Worm (Caenorhabditis elegans) whole organism, L1 larva: ENCODE measurements around the gene T04A6.1.
A peak's percentile ranks its signal among the peaks of the same experiment; 100 is the strongest.

Experiments
- C16A3.4 ChIP-seq: fragments of 150-350 bp; optimal IDR thresholded peaks from 2 replicates; lab custom pipeline; 2014; ENCODE audit warnings: missing biosample characterization, missing genetic modification characterization
- F16B12.6 ChIP-seq: fragments of 150-350 bp; optimal IDR thresholded peaks from 2 replicates; lab custom pipeline; 2014; ENCODE audit warnings: missing biosample characterization, missing genetic modification characterization
- Y116A8C.19 ChIP-seq: sonication (generic microtip); optimal IDR thresholded peaks from 2 replicates; lab custom pipeline; 2016; ENCODE audit warnings: missing compliant biosample characterization, missing genetic modification characterization, borderline replicate concordance
- aha-1 ChIP-seq: fragments of 150-350 bp; optimal IDR thresholded peaks from 2 replicates; lab custom pipeline; 2014; ENCODE audit warnings: missing biosample characterization, missing genetic modification characterization
- alr-1 ChIP-seq: fragments of 200-800 bp; sonication (Bioruptor generic); optimal IDR thresholded peaks from 2 replicates; lab custom pipeline; 2018; ENCODE audit warnings: borderline replicate concordance, mild to moderate bottlenecking, missing genetic modification characterization, missing compliant biosample characterization
- ama-1 ChIP-seq: fragments of 150-350 bp; optimal IDR thresholded peaks from 2 replicates; lab custom pipeline; 2014
- ceh-63 ChIP-seq: fragments of 200-800 bp; sonication (Bioruptor generic); optimal IDR thresholded peaks from 2 replicates; lab custom pipeline; 2018; ENCODE audit warnings: mild to moderate bottlenecking, missing genetic modification characterization, missing compliant biosample characterization
- ceh-8 ChIP-seq: fragments of 200-800 bp; sonication (Bioruptor generic); optimal IDR thresholded peaks from 2 replicates; lab custom pipeline; 2018; ENCODE audit warnings: mild to moderate bottlenecking, missing genetic modification characterization, moderate library complexity, missing compliant biosample characterization
- ceh-88 ChIP-seq: fragments of 200-800 bp; sonication (Bioruptor generic); IDR thresholded peaks from 2 replicates; pipeline ENCODE4 v1.3.6; 2022; ENCODE audit warnings: missing genetic modification characterization, missing compliant biosample characterization
- ceh-90 ChIP-seq: sonication (generic microtip); optimal IDR thresholded peaks from 2 replicates; lab custom pipeline; 2016; ENCODE audit warnings: missing genetic modification characterization, missing compliant biosample characterization
- dsc-1 ChIP-seq: sonication (generic microtip); optimal IDR thresholded peaks from 2 replicates; lab custom pipeline; 2016; ENCODE audit warnings: mild to moderate bottlenecking, missing genetic modification characterization, missing compliant biosample characterization
- efl-1 ChIP-seq, 4 experiments: fragments of 150-350 bp; optimal IDR thresholded peaks in 3 of 4; peaks in 1 of 4; 1 replicate in 1 of 4; 2 replicates in 3 of 4; lab custom pipeline; 2014; ENCODE audit warnings: missing biosample characterization in 2 of 4, missing genetic modification characterization in 2 of 4, missing genetic modification reagents in 2 of 4
- efl-3 ChIP-seq: fragments of 200-800 bp; sonication (Bioruptor generic); optimal IDR thresholded peaks from 2 replicates; lab custom pipeline; 2018; ENCODE audit warnings: mild to moderate bottlenecking, missing genetic modification characterization, missing compliant biosample characterization
- egl-13 ChIP-seq: sonication (generic microtip); optimal IDR thresholded peaks from 2 replicates; lab custom pipeline; 2016; ENCODE audit warnings: missing genotype, missing genetic modification reagents, missing genetic modification characterization, missing compliant biosample characterization
- egl-27 ChIP-seq, 2 experiments: fragments of 150-350 bp in 1 of 2; sonication (generic microtip); optimal IDR thresholded peaks; 3 replicates each; lab custom pipeline; 2017 to 2018; ENCODE audit warnings: missing biosample characterization in 2 of 2, missing genetic modification characterization in 2 of 2, missing genetic modification reagents in 2 of 2
- fkh-8 ChIP-seq: sonication (generic microtip); optimal IDR thresholded peaks from 2 replicates; lab custom pipeline; 2016; ENCODE audit warnings: mild to moderate bottlenecking, missing genetic modification characterization, missing compliant biosample characterization
- fos-1 ChIP-seq: fragments of 150-350 bp; optimal IDR thresholded peaks from 2 replicates; lab custom pipeline; 2014; ENCODE audit warnings: missing biosample characterization, missing genetic modification characterization
- grh-1 ChIP-seq: fragments of 200-800 bp; sonication (Bioruptor generic); IDR thresholded peaks from 2 replicates; pipeline ENCODE4 v1.3.6; 2022; ENCODE audit warnings: missing genetic modification reagents, missing genetic modification characterization, missing compliant biosample characterization
- hlh-17 ChIP-seq: fragments of 200-800 bp; sonication (Bioruptor generic); optimal IDR thresholded peaks from 2 replicates; lab custom pipeline; 2018; ENCODE audit warnings: missing genetic modification characterization, mild to moderate bottlenecking, missing compliant biosample characterization, moderate library complexity, borderline replicate concordance
- hlh-4 ChIP-seq: sonication (generic microtip); optimal IDR thresholded peaks from 2 replicates; lab custom pipeline; 2016; ENCODE audit warnings: mild to moderate bottlenecking, missing genetic modification characterization, missing compliant biosample characterization
- irx-1 ChIP-seq: sonication (generic microtip); optimal IDR thresholded peaks from 2 replicates; lab custom pipeline; 2016; ENCODE audit warnings: missing genetic modification characterization, missing compliant biosample characterization
- isw-1 ChIP-seq: fragments of 200-800 bp; sonication (Bioruptor generic); IDR thresholded peaks from 2 replicates; pipeline ENCODE4 v1.3.6; 2022; ENCODE audit warnings: missing genetic modification characterization, missing compliant biosample characterization
- jun-1 ChIP-seq: fragments of 150-350 bp; optimal IDR thresholded peaks from 2 replicates; lab custom pipeline; 2014; ENCODE audit warnings: missing biosample characterization, missing genetic modification reagents, missing genetic modification characterization
- lin-14 ChIP-seq: fragments of 200-800 bp; sonication (Bioruptor generic); optimal IDR thresholded peaks from 2 replicates; lab custom pipeline; 2018; ENCODE audit warnings: mild to moderate bottlenecking, missing genetic modification characterization, moderate library complexity, missing compliant biosample characterization
- lin-15B ChIP-seq: fragments of 150-350 bp; sonication (generic microtip); optimal IDR thresholded peaks from 3 replicates; lab custom pipeline; 2014; ENCODE audit warnings: missing biosample characterization, missing genetic modification characterization
- lin-35 ChIP-seq, 2 experiments: fragments of 150-350 bp; optimal IDR thresholded peaks; 2 replicates each; lab custom pipeline; 2014; ENCODE audit warnings: missing biosample characterization in 2 of 2, missing genetic modification characterization in 2 of 2, missing genetic modification reagents in 2 of 2
- lsy-2 ChIP-seq, 2 experiments: fragments of 150-350 bp; optimal IDR thresholded peaks; 2 replicates each; lab custom pipeline; 2014; ENCODE audit warnings: missing biosample characterization in 2 of 2, missing genetic modification characterization in 2 of 2
- mdl-1 ChIP-seq, 2 experiments: fragments of 150-350 bp; optimal IDR thresholded peaks; 2 replicates each; lab custom pipeline; 2014 to 2017; ENCODE audit warnings: missing biosample characterization in 2 of 2, missing genetic modification characterization in 2 of 2, inconsistent platforms in 1 of 2
- mep-1 ChIP-seq: fragments of 150-350 bp; optimal IDR thresholded peaks from 2 replicates; lab custom pipeline; 2014; ENCODE audit warnings: missing biosample characterization, missing genetic modification characterization
- nhr-19 ChIP-seq: fragments of 200-800 bp; sonication (Bioruptor generic); conservative IDR thresholded peaks from 2 replicates; pipeline ENCODE4 v1.3.6; 2022; ENCODE audit warnings: missing genetic modification characterization, missing compliant biosample characterization
- nhr-20 ChIP-seq: sonication (generic microtip); optimal IDR thresholded peaks from 2 replicates; lab custom pipeline; 2016; ENCODE audit warnings: mild to moderate bottlenecking, missing genetic modification characterization, missing compliant biosample characterization
- nhr-71 ChIP-seq: sonication (generic microtip); optimal IDR thresholded peaks from 2 replicates; lab custom pipeline; 2016; ENCODE audit warnings: mild to moderate bottlenecking, missing genetic modification characterization, moderate library complexity, missing compliant biosample characterization
- nhr-84 ChIP-seq: sonication (generic microtip); optimal IDR thresholded peaks from 2 replicates; lab custom pipeline; 2017; ENCODE audit warnings: missing biosample characterization, missing genetic modification characterization
- nhr-85 ChIP-seq: sonication (generic microtip); peaks from one replicate; lab custom pipeline; 2016; ENCODE audit warnings: missing genetic modification characterization, inconsistent platforms, missing compliant biosample characterization
- pag-3 ChIP-seq: sonication (generic microtip); optimal IDR thresholded peaks from 2 replicates; lab custom pipeline; 2017; ENCODE audit warnings: missing genetic modification characterization, mild to moderate bottlenecking, missing compliant biosample characterization, antibody characterized with exemption, borderline replicate concordance; ENCODE audit not compliant: insufficient read depth
- pqm-1 ChIP-seq: sonication (generic microtip); optimal IDR thresholded peaks from 3 replicates; lab custom pipeline; 2017; ENCODE audit warnings: missing biosample characterization, missing genetic modification characterization
- rnt-1 ChIP-seq: sonication (generic microtip); optimal IDR thresholded peaks from 2 replicates; lab custom pipeline; 2016; ENCODE audit warnings: mild to moderate bottlenecking, missing genetic modification characterization, moderate library complexity, missing compliant biosample characterization
- snu-23 ChIP-seq: sonication (generic microtip); optimal IDR thresholded peaks from 2 replicates; lab custom pipeline; 2016; ENCODE audit warnings: missing genetic modification characterization, missing compliant biosample characterization
- sox-4 ChIP-seq: sonication (generic microtip); optimal IDR thresholded peaks from 2 replicates; lab custom pipeline; 2016; ENCODE audit warnings: missing genetic modification characterization, missing compliant biosample characterization
- tbx-2 ChIP-seq: sonication (generic microtip); optimal IDR thresholded peaks from 2 replicates; lab custom pipeline; 2016; ENCODE audit warnings: missing genetic modification characterization, missing compliant biosample characterization
- unc-30 ChIP-seq: sonication (generic microtip); optimal IDR thresholded peaks from 2 replicates; lab custom pipeline; 2017; ENCODE audit warnings: missing biosample characterization, missing genetic modification characterization
- unc-62 ChIP-seq: fragments of 150-350 bp; optimal IDR thresholded peaks from 2 replicates; lab custom pipeline; 2014; ENCODE audit warnings: missing biosample characterization, missing genetic modification reagents, missing genetic modification characterization
- unc-86 ChIP-seq: sonication (generic microtip); optimal IDR thresholded peaks from 2 replicates; lab custom pipeline; 2016; ENCODE audit warnings: missing genetic modification characterization, missing compliant biosample characterization
- unc-98 ChIP-seq: fragments of 200-800 bp; sonication (Bioruptor generic); IDR thresholded peaks from 2 replicates; pipeline ENCODE4 v1.3.6; 2022; ENCODE audit warnings: missing genetic modification characterization, missing compliant biosample characterization
- zag-1 ChIP-seq: fragments of 150-350 bp; optimal IDR thresholded peaks from 2 replicates; lab custom pipeline; 2014; ENCODE audit warnings: missing biosample characterization, missing genetic modification characterization
- zip-4 ChIP-seq: fragments of 200-800 bp; sonication (Bioruptor generic); optimal IDR thresholded peaks from 2 replicates; lab custom pipeline; 2018; ENCODE audit warnings: mild to moderate bottlenecking, missing genetic modification characterization, moderate library complexity, missing compliant biosample characterization
- ztf-11 ChIP-seq, 2 experiments: sonication (generic microtip); optimal IDR thresholded peaks; 2 replicates each; lab custom pipeline; 2016 to 2017; ENCODE audit warnings: missing genetic modification characterization in 2 of 2, missing biosample characterization in 1 of 2, missing compliant biosample characterization in 1 of 2
- ztf-4 ChIP-seq: fragments of 150-350 bp; optimal IDR thresholded peaks from 2 replicates; lab custom pipeline; 2014; ENCODE audit warnings: missing biosample characterization, missing genetic modification characterization

Gene T04A6.1

ce11 chrIII:7655932-7656331 lies 39.6 kb downstream of the T04A6.1 start, which contains the start of gene baz-2:
Gene baz-2, minus strand, starts transcription at chrIII:7656032.
- TF ChIP-seq egl-27 (tag; optimal IDR thresholded peaks at IDR 0.05; lab: Kevin White, UChicago) (no peak), sox-4 (no peak), Y116A8C.19 (tag; lab: Kevin White, UChicago) (no peak), zip-4 (GFP tag; lab: Kevin White, UChicago) (no peak), irx-1 (tag; lab: Kevin White, UChicago) (no peak), ceh-8 (GFP tag; lab: Kevin White, UChicago) (no peak), hlh-17 (GFP tag; lab: Kevin White, UChicago) (no peak), ama-1 (no peak), ceh-88 (GFP tag; lab: Robert Waterston, UW) (no peak), lin-14 (no peak), grh-1 (no peak), unc-30 (tag; lab: Kevin White, UChicago) (no peak), efl-3 (GFP tag; lab: Kevin White, UChicago) (no peak), efl-1 (optimal IDR thresholded peaks at IDR 0.05; lab: Kevin White, UChicago) (no peak), efl-1 (GFP tag; optimal IDR thresholded peaks at IDR 0.05 in 1 of 2; lab: Kevin White, UChicago) (no peak), mep-1 (no peak)

ce11 chrIII:7656474-7656873 lies 40.1 kb downstream of the T04A6.1 start, which contains the start of gene ZK783.7:
Gene ZK783.7, plus strand, starts transcription at chrIII:7656719.
- no peak for TF ChIP-seq snu-23 (GFP tag; lab: Kevin White, UChicago)
- peak; percentile 6 for TF ChIP-seq nhr-85
- TF ChIP-seq tbx-2, result no peak
- peak in 1 of 2 experiments; percentile 26 for TF ChIP-seq ztf-11 (tag; optimal IDR thresholded peaks at IDR 0.05; lab: Kevin White, UChicago)
- TF ChIP-seq zag-1 (tag; lab: Kevin White, UChicago), result no peak
- no peak for TF ChIP-seq pag-3 (tag; lab: Kevin White, UChicago)
- no peak for TF ChIP-seq zip-4 (GFP tag; lab: Kevin White, UChicago)
- TF ChIP-seq, all 84 proteins: peak for 2

DNA sequence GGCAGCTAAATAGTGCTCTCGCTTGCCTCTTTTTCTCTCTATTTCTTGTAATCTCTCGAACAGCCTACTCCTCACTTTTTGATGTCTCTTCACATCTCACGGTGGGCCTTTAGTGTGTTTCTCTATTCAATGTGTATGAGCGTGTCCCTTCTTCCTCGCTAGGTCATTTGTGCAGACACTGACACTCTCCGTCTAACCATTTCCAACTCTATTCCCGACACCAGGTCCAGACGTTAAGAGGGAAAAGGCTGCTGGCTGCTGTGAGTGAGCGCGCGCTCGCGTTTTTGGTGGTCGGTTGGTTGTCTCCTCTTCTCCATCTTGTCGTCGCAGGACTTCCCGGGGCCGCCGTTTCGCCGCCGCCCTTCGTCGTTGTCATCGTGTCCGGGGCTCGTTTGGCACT lies 43.1 kb downstream of the T04A6.1 start:
- TF ChIP-seq lin-15B (tag; lab: Kevin White, UChicago) (no peak), aha-1 (tag; lab: Kevin White, UChicago) (no peak), hlh-4 (no peak), nhr-19 (GFP tag; lab: Robert Waterston, UW) (peak; percentile 25; the same call in 1 of the 2 replicates), nhr-20 (tag; lab: Kevin White, UChicago) (peak; percentile 14), nhr-84 (no peak), unc-62 (no peak), C16A3.4 (peak; percentile 58), rnt-1 (peak; percentile 61), alr-1 (tag; lab: Kevin White, UChicago) (no peak), ceh-63 (GFP tag; lab: Kevin White, UChicago) (no peak), ztf-4 (tag; lab: Kevin White, UChicago) (no peak), snu-23 (GFP tag; lab: Kevin White, UChicago) (peak; percentile 61), lsy-2 (tag; optimal IDR thresholded peaks at IDR 0.05; lab: Kevin White, UChicago) (peak; percentile 35 to 74), lin-35 (GFP tag; optimal IDR thresholded peaks at IDR 0.05; lab: Kevin White, UChicago) (peak in 1 of 2 experiments; percentile 61), dsc-1 (tag; lab: Kevin White, UChicago) (peak; percentile 36), ceh-8 (GFP tag; lab: Kevin White, UChicago) (peak; percentile 38), jun-1 (tag; lab: Kevin White, UChicago) (no peak), mdl-1 (tag; optimal IDR thresholded peaks at IDR 0.05; lab: Kevin White, UChicago) (peak in 1 of 2 experiments; percentile 57), egl-13 (tag; lab: Kevin White, UChicago) (peak; percentile 23), unc-98 (no peak), hlh-17 (GFP tag; lab: Kevin White, UChicago) (no peak), F16B12.6 (tag; lab: Kevin White, UChicago) (peak; percentile 5), fos-1 (no peak), fkh-8 (tag; lab: Kevin White, UChicago) (peak; percentile 75), pqm-1 (tag; lab: Kevin White, UChicago) (no peak), lin-14 (peak; percentile 94), ceh-90 (tag; lab: Kevin White, UChicago) (no peak), tbx-2 (peak; percentile 47), unc-86 (peak; percentile 32), isw-1 (GFP tag; lab: Robert Waterston, UW) (peak; percentile 15; the same call in 1 of the 2 replicates), efl-3 (GFP tag; lab: Kevin White, UChicago) (no peak), nhr-71 (tag; lab: Kevin White, UChicago) (peak; percentile 60)
